Worm (Caenorhabditis elegans) whole organism, midembryonic: ENCODE measurements around the gene C03B1.9.

Experiments
- cog-1 ChIP-seq: sonication (generic microtip); optimal IDR thresholded peaks from 2 replicates; lab custom pipeline; 2016; ENCODE audit warnings: missing genetic modification characterization, missing compliant biosample characterization
- flt-1 ChIP-seq: fragments of 200-800 bp; sonication (Bioruptor generic); IDR thresholded peaks from 2 replicates; pipeline ENCODE4 v1.3.6; 2022; ENCODE audit warnings: missing genetic modification characterization, missing compliant biosample characterization
- klf-2 ChIP-seq: fragments of 200-800 bp; sonication (Bioruptor generic); conservative IDR thresholded peaks from 2 replicates; pipeline ENCODE4 v1.3.6; 2022; ENCODE audit warnings: missing genetic modification reagents, missing genetic modification characterization, missing compliant biosample characterization
- med-1 ChIP-seq: sonication (generic microtip); optimal IDR thresholded peaks from 2 replicates; lab custom pipeline; 2017; ENCODE audit warnings: missing genetic modification characterization, mild to moderate bottlenecking, missing compliant biosample characterization, antibody characterized with exemption, missing genetic modification reagents; ENCODE audit not compliant: insufficient read depth
- ref-1 ChIP-seq: fragments of 200-800 bp; sonication (Bioruptor generic); conservative IDR thresholded peaks from 2 replicates; pipeline ENCODE4 v1.3.6; 2022; ENCODE audit warnings: missing genetic modification reagents, missing genetic modification characterization, missing compliant biosample characterization
- ztf-23 ChIP-seq: fragments of 200-800 bp; sonication (Bioruptor generic); IDR thresholded peaks from 2 replicates; pipeline ENCODE4 v1.3.6; 2022; ENCODE audit warnings: missing genetic modification reagents, missing genetic modification characterization, missing compliant biosample characterization
- ztf-29 ChIP-seq: fragments of 200-800 bp; sonication (Bioruptor generic); IDR thresholded peaks from 2 replicates; pipeline ENCODE4 v1.3.6; 2022; ENCODE audit warnings: missing genetic modification reagents, missing genetic modification characterization, missing compliant biosample characterization

DNA sequence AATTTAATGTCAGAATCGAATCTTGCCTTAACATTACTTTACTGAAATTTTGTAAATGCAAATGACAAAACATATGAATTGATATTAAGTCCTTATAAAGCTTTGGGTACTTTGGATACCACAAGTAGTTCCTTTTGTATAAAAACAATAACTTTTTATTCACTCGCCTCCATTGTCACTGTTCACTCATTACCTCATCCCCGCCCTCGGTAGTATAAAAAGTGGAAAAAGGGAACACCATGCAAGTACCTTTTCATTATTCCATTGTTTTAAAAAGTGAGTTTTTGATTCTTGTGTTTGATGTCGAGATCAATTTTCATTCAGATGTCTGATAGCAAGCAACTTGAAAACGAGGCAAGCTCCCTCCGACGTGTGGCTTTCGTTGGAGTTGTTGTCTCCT lies 12.9 kb downstream of the C03B1.9 start, which contains the start of gene col-171:
- no peak for TF ChIP-seq flt-1
- TF ChIP-seq ztf-29 (GFP tag; lab: Robert Waterston, UW) = no peak
- TF ChIP-seq cog-1 (tag; lab: Kevin White, UChicago) = no peak
- TF ChIP-seq ztf-23 = no peak
- no peak for TF ChIP-seq ref-1 (GFP tag; lab: Robert Waterston, UW)
- TF ChIP-seq med-1 (GFP tag; lab: Kevin White, UChicago) = no peak
- no peak for TF ChIP-seq klf-2 (GFP tag; lab: Robert Waterston, UW)
